Worm (Caenorhabditis elegans) whole organism, L1 larva: ENCODE data around the gene ppat-1.

ENCODE experiments used
- C04F5.9 ChIP-seq: sonication (generic microtip); optimal IDR thresholded peaks from 2 replicates; lab custom pipeline; 2016; ENCODE audit warnings: missing genetic modification characterization, missing compliant biosample characterization
- C34B4.2 ChIP-seq: sonication (generic microtip); optimal IDR thresholded peaks from 2 replicates; lab custom pipeline; 2017; ENCODE audit warnings: mild to moderate bottlenecking, missing genetic modification characterization, missing compliant biosample characterization
- aly-2 ChIP-seq: fragments of 150-350 bp; optimal IDR thresholded peaks from 2 replicates; lab custom pipeline; 2014; ENCODE audit warnings: missing biosample characterization, missing genetic modification characterization
- ama-1 ChIP-seq: fragments of 150-350 bp; optimal IDR thresholded peaks from 2 replicates; lab custom pipeline; 2014
- blmp-1 ChIP-seq: fragments of 150-350 bp; optimal IDR thresholded peaks from 2 replicates; lab custom pipeline; 2014; ENCODE audit warnings: missing biosample characterization, missing genetic modification characterization
- ceh-8 ChIP-seq: fragments of 200-800 bp; sonication (Bioruptor generic); optimal IDR thresholded peaks from 2 replicates; lab custom pipeline; 2018; ENCODE audit warnings: mild to moderate bottlenecking, missing genetic modification characterization, moderate library complexity, missing compliant biosample characterization
- ceh-82 ChIP-seq, 3 experiments: fragments of 150-350 bp in 1 of 3; sonication (generic microtip) in 2 of 3; optimal IDR thresholded peaks; 2 replicates each; lab custom pipeline; 2014 to 2017; ENCODE audit warnings: missing biosample characterization in 3 of 3, missing genetic modification characterization in 3 of 3
- ceh-88 ChIP-seq: fragments of 200-800 bp; sonication (Bioruptor generic); IDR thresholded peaks from 2 replicates; pipeline ENCODE4 v1.3.6; 2022; ENCODE audit warnings: missing genetic modification characterization, missing compliant biosample characterization
- ceh-90 ChIP-seq: sonication (generic microtip); optimal IDR thresholded peaks from 2 replicates; lab custom pipeline; 2016; ENCODE audit warnings: missing genetic modification characterization, missing compliant biosample characterization
- ces-1 ChIP-seq: fragments of 150-350 bp; optimal IDR thresholded peaks from 2 replicates; lab custom pipeline; 2014; ENCODE audit warnings: missing biosample characterization, missing genetic modification reagents, missing genetic modification characterization
- efl-1 ChIP-seq, 4 experiments: fragments of 150-350 bp; optimal IDR thresholded peaks in 3 of 4; peaks in 1 of 4; 1 replicate in 1 of 4; 2 replicates in 3 of 4; lab custom pipeline; 2014; ENCODE audit warnings: missing biosample characterization in 2 of 4, missing genetic modification characterization in 2 of 4, missing genetic modification reagents in 2 of 4
- elt-2 ChIP-seq: sonication (generic microtip); optimal IDR thresholded peaks from 2 replicates; lab custom pipeline; 2016; ENCODE audit warnings: missing genetic modification characterization, mild to moderate bottlenecking, inconsistent platforms, missing compliant biosample characterization, missing genetic modification reagents
- elt-3 ChIP-seq, 6 experiments: fragments of 150-350 bp in 1 of 6; sonication (generic microtip); optimal IDR thresholded peaks; 2 replicates each; lab custom pipeline; 2017 to 2018; ENCODE audit warnings: missing biosample characterization in 6 of 6, missing genetic modification characterization in 6 of 6, inconsistent platforms in 1 of 6
- fos-1 ChIP-seq: fragments of 150-350 bp; optimal IDR thresholded peaks from 2 replicates; lab custom pipeline; 2014; ENCODE audit warnings: missing biosample characterization, missing genetic modification characterization
- grh-1 ChIP-seq: fragments of 200-800 bp; sonication (Bioruptor generic); IDR thresholded peaks from 2 replicates; pipeline ENCODE4 v1.3.6; 2022; ENCODE audit warnings: missing genetic modification reagents, missing genetic modification characterization, missing compliant biosample characterization
- hlh-17 ChIP-seq: fragments of 200-800 bp; sonication (Bioruptor generic); optimal IDR thresholded peaks from 2 replicates; lab custom pipeline; 2018; ENCODE audit warnings: missing genetic modification characterization, mild to moderate bottlenecking, missing compliant biosample characterization, moderate library complexity, borderline replicate concordance
- hlh-4 ChIP-seq: sonication (generic microtip); optimal IDR thresholded peaks from 2 replicates; lab custom pipeline; 2016; ENCODE audit warnings: mild to moderate bottlenecking, missing genetic modification characterization, missing compliant biosample characterization
- lin-14 ChIP-seq: fragments of 200-800 bp; sonication (Bioruptor generic); optimal IDR thresholded peaks from 2 replicates; lab custom pipeline; 2018; ENCODE audit warnings: mild to moderate bottlenecking, missing genetic modification characterization, moderate library complexity, missing compliant biosample characterization
- lin-35 ChIP-seq, 2 experiments: fragments of 150-350 bp; optimal IDR thresholded peaks; 2 replicates each; lab custom pipeline; 2014; ENCODE audit warnings: missing biosample characterization in 2 of 2, missing genetic modification characterization in 2 of 2, missing genetic modification reagents in 2 of 2
- mdl-1 ChIP-seq, 2 experiments: fragments of 150-350 bp; optimal IDR thresholded peaks; 2 replicates each; lab custom pipeline; 2014 to 2017; ENCODE audit warnings: missing biosample characterization in 2 of 2, missing genetic modification characterization in 2 of 2, inconsistent platforms in 1 of 2
- mep-1 ChIP-seq: fragments of 150-350 bp; optimal IDR thresholded peaks from 2 replicates; lab custom pipeline; 2014; ENCODE audit warnings: missing biosample characterization, missing genetic modification characterization
- nhr-11 ChIP-seq: fragments of 150-350 bp; optimal IDR thresholded peaks from 2 replicates; lab custom pipeline; 2014; ENCODE audit warnings: missing biosample characterization, missing genetic modification characterization
- nhr-12 ChIP-seq: sonication (generic microtip); optimal IDR thresholded peaks from 2 replicates; lab custom pipeline; 2017; ENCODE audit warnings: missing biosample characterization, missing genetic modification characterization
- nhr-19 ChIP-seq: fragments of 200-800 bp; sonication (Bioruptor generic); conservative IDR thresholded peaks from 2 replicates; pipeline ENCODE4 v1.3.6; 2022; ENCODE audit warnings: missing genetic modification characterization, missing compliant biosample characterization
- nhr-20 ChIP-seq: sonication (generic microtip); optimal IDR thresholded peaks from 2 replicates; lab custom pipeline; 2016; ENCODE audit warnings: mild to moderate bottlenecking, missing genetic modification characterization, missing compliant biosample characterization
- nhr-28 ChIP-seq: fragments of 150-350 bp; optimal IDR thresholded peaks from 2 replicates; lab custom pipeline; 2014; ENCODE audit warnings: missing biosample characterization, missing genetic modification characterization
- nhr-47 ChIP-seq: sonication (generic microtip); optimal IDR thresholded peaks from 2 replicates; lab custom pipeline; 2016; ENCODE audit warnings: mild to moderate bottlenecking, missing genetic modification characterization, moderate library complexity, missing compliant biosample characterization
- nhr-71 ChIP-seq: sonication (generic microtip); optimal IDR thresholded peaks from 2 replicates; lab custom pipeline; 2016; ENCODE audit warnings: mild to moderate bottlenecking, missing genetic modification characterization, moderate library complexity, missing compliant biosample characterization
- nhr-77 ChIP-seq: fragments of 150-350 bp; optimal IDR thresholded peaks from 2 replicates; lab custom pipeline; 2014; ENCODE audit warnings: missing biosample characterization, missing genetic modification characterization
- nhr-84 ChIP-seq: sonication (generic microtip); optimal IDR thresholded peaks from 2 replicates; lab custom pipeline; 2017; ENCODE audit warnings: missing biosample characterization, missing genetic modification characterization
- nhr-85 ChIP-seq: sonication (generic microtip); peaks from one replicate; lab custom pipeline; 2016; ENCODE audit warnings: missing genetic modification characterization, inconsistent platforms, missing compliant biosample characterization
- nhr-90 ChIP-seq: sonication (generic microtip); optimal IDR thresholded peaks from 2 replicates; lab custom pipeline; 2016; ENCODE audit warnings: mild to moderate bottlenecking, missing genetic modification characterization, missing compliant biosample characterization; ENCODE audit not compliant: poor library complexity
- pax-3 ChIP-seq: fragments of 200-800 bp; sonication (Bioruptor generic); optimal IDR thresholded peaks from 2 replicates; lab custom pipeline; 2018; ENCODE audit warnings: mild to moderate bottlenecking, missing genetic modification characterization, moderate library complexity, missing compliant biosample characterization
- pqm-1 ChIP-seq: sonication (generic microtip); optimal IDR thresholded peaks from 3 replicates; lab custom pipeline; 2017; ENCODE audit warnings: missing biosample characterization, missing genetic modification characterization
- skn-1 ChIP-seq: fragments of 150-350 bp; optimal IDR thresholded peaks from 2 replicates; lab custom pipeline; 2014; ENCODE audit warnings: missing biosample characterization, missing genetic modification characterization
- snu-23 ChIP-seq: sonication (generic microtip); optimal IDR thresholded peaks from 2 replicates; lab custom pipeline; 2016; ENCODE audit warnings: missing genetic modification characterization, missing compliant biosample characterization
- sptf-1 ChIP-seq: fragments of 150-350 bp; optimal IDR thresholded peaks from 2 replicates; lab custom pipeline; 2014; ENCODE audit warnings: missing biosample characterization, missing genetic modification characterization
- unc-30 ChIP-seq: sonication (generic microtip); optimal IDR thresholded peaks from 2 replicates; lab custom pipeline; 2017; ENCODE audit warnings: missing biosample characterization, missing genetic modification characterization
- unc-62 ChIP-seq: fragments of 150-350 bp; optimal IDR thresholded peaks from 2 replicates; lab custom pipeline; 2014; ENCODE audit warnings: missing biosample characterization, missing genetic modification reagents, missing genetic modification characterization
- xbp-1 ChIP-seq: sonication (generic microtip); optimal IDR thresholded peaks from 2 replicates; lab custom pipeline; 2016; ENCODE audit warnings: missing genetic modification characterization, missing compliant biosample characterization
- ztf-11 ChIP-seq, 2 experiments: sonication (generic microtip); optimal IDR thresholded peaks; 2 replicates each; lab custom pipeline; 2016 to 2017; ENCODE audit warnings: missing genetic modification characterization in 2 of 2, missing biosample characterization in 1 of 2, missing compliant biosample characterization in 1 of 2
- ztf-4 ChIP-seq: fragments of 150-350 bp; optimal IDR thresholded peaks from 2 replicates; lab custom pipeline; 2014; ENCODE audit warnings: missing biosample characterization, missing genetic modification characterization

ppat-1 gene

ce11 chrIII:4649811-4650544 is 39.1 kb upstream of the ppat-1 start, which contains the start of gene ppm-2 (continued):
- TF ChIP-seq mdl-1 (tag; optimal IDR thresholded peaks at IDR 0.05; lab: Kevin White, UChicago), result no peak
- peak; percentile 44 for TF ChIP-seq elt-2 (tag; lab: Kevin White, UChicago)
- TF ChIP-seq hlh-17 (GFP tag; lab: Kevin White, UChicago), result no peak
- TF ChIP-seq pqm-1 (tag; lab: Kevin White, UChicago), result no peak
- TF ChIP-seq C04F5.9, result no peak
- TF ChIP-seq C34B4.2, result no peak
- no peak for TF ChIP-seq fos-1 (tag; lab: Kevin White, UChicago)
- TF ChIP-seq nhr-85 (tag; lab: Kevin White, UChicago), result no peak
- peak; percentile 39; the same call in 1 of the 2 replicates for TF ChIP-seq nhr-19 (GFP tag; lab: Robert Waterston, UW)
- TF ChIP-seq nhr-11 (tag; lab: Kevin White, UChicago), result no peak
- TF ChIP-seq ceh-88 (GFP tag; lab: Robert Waterston, UW), result no peak
- no peak for TF ChIP-seq pax-3
- TF ChIP-seq nhr-84 (tag; lab: Kevin White, UChicago), result no peak
- TF ChIP-seq skn-1 (tag; lab: Kevin White, UChicago), result no peak
- TF ChIP-seq aly-2, result no peak
- no peak for TF ChIP-seq nhr-12 (tag; lab: Kevin White, UChicago)
- TF ChIP-seq lin-14 (GFP tag; lab: Kevin White, UChicago), result no peak
- TF ChIP-seq ama-1 (lab: Kevin White, UChicago), result peak; percentile 48
- no peak for TF ChIP-seq nhr-47
- TF ChIP-seq snu-23 (GFP tag; lab: Kevin White, UChicago), result no peak

ce11 chrIII:4653374-4653773 is 35.7 kb upstream of the ppat-1 start:
- no peak for TF ChIP-seq blmp-1
- TF ChIP-seq unc-30 (tag; lab: Kevin White, UChicago), result no peak
- no peak for TF ChIP-seq nhr-20 (tag; lab: Kevin White, UChicago)
- TF ChIP-seq mep-1 (tag; lab: Kevin White, UChicago), result no peak
- TF ChIP-seq nhr-71, result no peak
- no peak for TF ChIP-seq ceh-82 (tag; optimal IDR thresholded peaks at IDR 0.05; lab: Kevin White, UChicago)
- TF ChIP-seq ztf-4 (tag; lab: Kevin White, UChicago), result no peak
- TF ChIP-seq unc-62 (GFP tag; lab: Kevin White, UChicago), result no peak
- TF ChIP-seq grh-1 (GFP tag; lab: Robert Waterston, UW), result no peak
- TF ChIP-seq C34B4.2, result no peak
- TF ChIP-seq efl-1 (optimal IDR thresholded peaks at IDR 0.05; lab: Kevin White, UChicago), result no peak
- TF ChIP-seq efl-1 (GFP tag; optimal IDR thresholded peaks at IDR 0.05 in 1 of 2; lab: Kevin White, UChicago), result no peak
- no peak for TF ChIP-seq nhr-28
- no peak for TF ChIP-seq nhr-47
- no peak for TF ChIP-seq nhr-85 (tag; lab: Kevin White, UChicago)

ce11 chrIII:4653912-4654311 is 35.2 kb upstream of the ppat-1 start:
- TF ChIP-seq elt-2 (tag; lab: Kevin White, UChicago) (peak; percentile 0), efl-1 (optimal IDR thresholded peaks at IDR 0.05; lab: Kevin White, UChicago) (no peak), efl-1 (GFP tag; optimal IDR thresholded peaks at IDR 0.05 in 1 of 2; lab: Kevin White, UChicago) (no peak), nhr-85 (tag; lab: Kevin White, UChicago) (peak; percentile 47)
- TF ChIP-seq, all 84 proteins: peak for 2

- no peak for TF ChIP-seq elt-2 (tag; lab: Kevin White, UChicago)
- TF ChIP-seq C04F5.9, result no peak
- no peak for TF ChIP-seq mdl-1 (tag; optimal IDR thresholded peaks at IDR 0.05; lab: Kevin White, UChicago)
- no peak for TF ChIP-seq lin-35 (GFP tag; optimal IDR thresholded peaks at IDR 0.05; lab: Kevin White, UChicago)
- no peak for TF ChIP-seq nhr-71
- TF ChIP-seq mep-1 (tag; lab: Kevin White, UChicago), result no peak
Observed at ce11 chrIII:4655402-4655801, 33.7 kb upstream of the ppat-1 start, which contains the start of gene T23F11.2. Gene T23F11.2 (minus strand): TSS chrIII:4655502.

ce11 chrIII:4656415-4656814 is 32.7 kb upstream of the ppat-1 start:
- TF ChIP-seq mdl-1 (tag; optimal IDR thresholded peaks at IDR 0.05; lab: Kevin White, UChicago) (no peak), C34B4.2 (no peak), nhr-77 (tag; lab: Kevin White, UChicago) (no peak), ceh-90 (tag; lab: Kevin White, UChicago) (no peak), nhr-90 (tag; lab: Kevin White, UChicago) (no peak), skn-1 (tag; lab: Kevin White, UChicago) (peak; percentile 36), ceh-88 (GFP tag; lab: Robert Waterston, UW) (no peak), nhr-85 (tag; lab: Kevin White, UChicago) (no peak), ces-1 (GFP tag; lab: Kevin White, UChicago) (no peak), ceh-82 (tag; optimal IDR thresholded peaks at IDR 0.05; lab: Kevin White, UChicago) (peak; percentile 51 to 67 (median 53)), xbp-1 (tag; lab: Kevin White, UChicago) (peak; percentile 29), fos-1 (tag; lab: Kevin White, UChicago) (no peak), nhr-71 (peak; percentile 62), ztf-11 (tag; optimal IDR thresholded peaks at IDR 0.05; lab: Kevin White, UChicago) (no peak), elt-3 (tag; optimal IDR thresholded peaks at IDR 0.05; lab: Kevin White, UChicago) (no peak), hlh-4 (tag; lab: Kevin White, UChicago) (no peak), hlh-17 (GFP tag; lab: Kevin White, UChicago) (no peak), ceh-8 (GFP tag; lab: Kevin White, UChicago) (no peak), sptf-1 (tag; lab: Kevin White, UChicago) (no peak)
